Fruit fly (Drosophila melanogaster): ENCODE measurements around the gene CG13970.

The CG13970 gene

dm6 chr2L:20065516-20065915, 38.4 kb downstream of the CG13970 start, which contains the start of gene vls (continued):
- TF ChIP-seq CG1233 (GFP tag; optimal IDR thresholded peaks at IDR 0.05) (no peak), CG32772 (GFP tag; IDR thresholded peaks at IDR 0.05) (peak; percentile 90), sc (optimal IDR thresholded peaks at IDR 0.05) (no peak), sc (GFP tag; optimal IDR thresholded peaks at IDR 0.05) (no peak), sna (GFP tag; IDR thresholded peaks at IDR 0.05; ENCODE audit: partially characterized antibody) (peak; percentile 79), tna (GFP tag; IDR thresholded peaks at IDR 0.05; ENCODE audit: partially characterized antibody) (peak; percentile 52; the same call in 1 of the 2 replicates), CG5180 (GFP tag; optimal IDR thresholded peaks at IDR 0.05) (no peak), TFAM (GFP tag; optimal IDR thresholded peaks at IDR 0.05) (no peak), D19B (GFP tag; optimal IDR thresholded peaks at IDR 0.05) (no peak), Hr78 (GFP tag; optimal IDR thresholded peaks at IDR 0.05) (no peak), CG8944 (GFP tag; optimal IDR thresholded peaks at IDR 0.05) (no peak), CG6689 (GFP tag; IDR thresholded peaks at IDR 0.05) (no peak), amos (GFP tag; IDR thresholded peaks at IDR 0.05; ENCODE audit: partially characterized antibody) (peak; percentile 78), Optix (GFP tag; IDR thresholded peaks at IDR 0.05) (no peak), CG7987 (GFP tag; optimal IDR thresholded peaks at IDR 0.05) (no peak), nerfin-2 (GFP tag; IDR thresholded peaks at IDR 0.05; ENCODE audit: partially characterized antibody) (peak; percentile 63), Dref (GFP tag; IDR thresholded peaks at IDR 0.05) (peak; percentile 85), pzg (GFP tag; optimal IDR thresholded peaks at IDR 0.05) (peak; percentile 31), Neu2 (GFP tag; optimal IDR thresholded peaks at IDR 0.05; ENCODE audit: borderline replicate concordance) (no peak), Dll (GFP tag; IDR thresholded peaks at IDR 0.05; ENCODE audit: partially characterized antibody) (peak; percentile 87), HmgD (GFP tag; optimal IDR thresholded peaks at IDR 0.05) (no peak), Sry-δ (GFP tag; optimal IDR thresholded peaks at IDR 0.05) (peak; percentile 68), vnd (GFP tag; IDR thresholded peaks at IDR 0.05; ENCODE audit: partially characterized antibody) (peak; percentile 75), D19A (tag; optimal IDR thresholded peaks at IDR 0.05) (peak; percentile 39), HLH4C (GFP tag; IDR thresholded peaks at IDR 0.05; ENCODE audit: partially characterized antibody) (peak; percentile 80), Sin3A (optimal IDR thresholded peaks at IDR 0.05) (peak; percentile 21), CG3847 (GFP tag; IDR thresholded peaks at IDR 0.05) (no peak), corto (GFP tag; optimal IDR thresholded peaks at IDR 0.05) (no peak), Abd-B (GFP tag; optimal IDR thresholded peaks at IDR 0.05) (no peak), Bteb2 (GFP tag; optimal IDR thresholded peaks at IDR 0.05) (no peak), CG15514 (GFP tag; optimal IDR thresholded peaks at IDR 0.05) (peak; percentile 12), row (GFP tag; IDR thresholded peaks at IDR 0.05) (peak; percentile 55), ewg (GFP tag; optimal IDR thresholded peaks at IDR 0.05) (no peak), Usf (GFP tag; optimal IDR thresholded peaks at IDR 0.05) (no peak), knrl (GFP tag; IDR thresholded peaks at IDR 0.05; ENCODE audit: partially characterized antibody) (peak; percentile 73), CG13123 (GFP tag; optimal IDR thresholded peaks at IDR 0.05) (no peak), hbn (GFP tag; IDR thresholded peaks at IDR 0.05; ENCODE audit: partially characterized antibody) (peak; percentile 83), btn (GFP tag; optimal IDR thresholded peaks at IDR 0.05) (no peak), sqz (GFP tag; optimal IDR thresholded peaks at IDR 0.05) (peak; percentile 84), zen2 (GFP tag; IDR thresholded peaks at IDR 0.05; ENCODE audit: partially characterized antibody) (peak; percentile 81), CG34224 (GFP tag; IDR thresholded peaks at IDR 0.05; ENCODE audit: partially characterized antibody) (peak; percentile 84), Kr (GFP tag; optimal IDR thresholded peaks at IDR 0.05) (no peak), CG2116 (GFP tag; optimal IDR thresholded peaks at IDR 0.05) (peak; percentile 30), Ravus (GFP tag; IDR thresholded peaks at IDR 0.05) (no peak)

Measured in whole organism, embryonic.